Comparison of ENCODE assay signal across 2 worm cellular contexts in the genomic region with DNA sequence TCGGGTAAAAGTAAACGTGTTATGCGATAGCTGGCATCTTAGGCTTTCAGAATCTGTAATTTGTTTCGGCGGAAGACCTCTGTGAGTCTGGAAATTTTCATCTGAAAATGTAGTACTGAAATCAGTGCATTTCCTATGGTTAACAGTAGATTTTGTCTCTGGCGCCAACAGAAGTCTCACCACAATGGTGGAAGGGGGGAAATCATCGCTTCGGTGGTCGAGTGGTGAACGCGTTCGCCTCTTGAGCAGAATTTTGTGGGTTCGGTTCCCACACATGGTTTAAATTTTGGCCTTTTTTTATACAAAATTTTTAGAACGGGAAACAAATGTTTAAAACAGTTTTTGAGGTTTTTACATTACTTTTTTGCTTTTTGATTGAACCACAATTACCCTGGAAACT.
A peak's percentile ranks its signal among the peaks of the same experiment; 100 is the strongest.
TF ChIP-seq lines count a peak whose summit lies in the region.
"Not testable (repeated sequence)": the region's sequence is repeated elsewhere in the genome, so short reads cannot be mapped to it uniquely, and the experiment has no call there.

No protein-coding gene starts in this region.

TF ChIP-seq in whole organism, L4 larva, 104 proteins besides CTCF, POLR2A, EP300 and RAD21:
- peak; percentile 96 for TF ChIP-seq snpc-1.2 (GFP tag; IDR thresholded peaks at IDR 0.05; lab: Robert Waterston, UW)

TF ChIP-seq in whole organism, young adult, 124 proteins besides CTCF, POLR2A, EP300 and RAD21:
- peak; percentile 46; the same call in 1 of the 2 replicates for TF ChIP-seq hmg-1.2 (GFP tag; IDR thresholded peaks at IDR 0.05; lab: Robert Waterston, UW)
- TF ChIP-seq snpc-4 (GFP tag; optimal IDR thresholded peaks at IDR 0.05; lab: Kevin White, UChicago); rpc-1 (optimal IDR thresholded peaks at IDR 0.05; lab: Kevin White, UChicago): not testable (repeated sequence)
- peak in 1 of 4 experiments; percentile 86 for TF ChIP-seq snpc-4 (tag; optimal IDR thresholded peaks at IDR 0.05; lab: Kevin White, UChicago)
- TF ChIP-seq attf-6 (GFP tag; IDR thresholded peaks at IDR 0.05; lab: Robert Waterston, UW) = peak; percentile 95
- TF ChIP-seq B0261.1 (tag; optimal IDR thresholded peaks at IDR 0.05; lab: Kevin White, UChicago) = peak; percentile 55
- TF ChIP-seq rpc-1 (tag; optimal IDR thresholded peaks at IDR 0.05; lab: Kevin White, UChicago) = peak; percentile 51
- peak; percentile 79 for TF ChIP-seq tbp1 (GFP tag; optimal IDR thresholded peaks at IDR 0.05; lab: Kevin White, UChicago)
